Worm (Caenorhabditis elegans): ENCODE measurements around the gene F13D11.3.
A peak's percentile ranks its signal among the peaks of the same experiment; 100 is the strongest.

The F13D11.3 gene

DNA sequence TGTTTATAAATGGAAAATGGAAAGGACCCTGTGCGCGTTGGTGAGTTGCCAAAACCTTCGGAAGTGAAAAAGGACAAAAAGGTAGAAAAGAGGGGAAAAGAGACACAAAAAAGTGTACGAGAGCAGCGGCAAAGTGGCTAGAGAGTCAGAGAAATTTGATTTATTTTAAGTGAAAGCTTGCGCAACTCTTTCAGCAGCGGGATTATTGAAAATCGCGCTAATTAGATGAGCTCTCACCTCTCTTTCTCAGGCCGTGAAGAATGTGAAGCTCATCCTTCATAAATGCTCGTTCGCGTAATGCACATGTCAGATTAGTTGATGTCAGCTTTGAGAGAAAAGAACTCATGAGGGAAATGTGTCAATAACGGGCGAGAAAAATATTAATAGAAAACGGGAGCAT, 6.5 kb downstream of the F13D11.3 start:
- peak; percentile 96 for TF ChIP-seq ces-1 (GFP tag; optimal IDR thresholded peaks at IDR 0.05)
- TF ChIP-seq ceh-39 (tag; optimal IDR thresholded peaks at IDR 0.05), result no peak
- TF ChIP-seq unc-62 (GFP tag; optimal IDR thresholded peaks at IDR 0.05), result peak; percentile 71
- TF ChIP-seq lin-32 (GFP tag; optimal IDR thresholded peaks at IDR 0.05), result no peak

DNA sequence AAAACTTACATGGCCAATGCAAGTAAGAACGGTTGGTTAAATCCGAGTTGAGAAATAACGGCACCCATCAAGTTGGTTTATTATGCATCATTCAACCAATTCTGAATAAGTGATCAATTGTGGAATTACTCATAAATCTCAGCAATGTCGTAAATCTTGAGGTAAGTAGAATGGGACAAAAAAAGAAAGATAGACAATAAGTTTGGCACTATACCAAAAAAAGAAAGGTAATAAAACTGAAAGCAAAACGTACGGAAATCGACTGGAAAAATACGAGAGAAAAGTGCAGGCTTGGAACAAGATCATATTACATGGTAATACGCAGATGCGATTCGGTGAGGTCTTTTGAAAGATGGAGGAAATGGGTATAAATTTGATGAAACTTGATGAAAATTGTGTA, 7.0 kb downstream of the F13D11.3 start, which contains the start of gene F46G11.4:
F46G11.4 (minus strand) TSS at position 101 of the 400 bp plus-strand sequence.
- TF ChIP-seq ces-1 (GFP tag; optimal IDR thresholded peaks at IDR 0.05), result no peak
- TF ChIP-seq snpc-4 (tag; optimal IDR thresholded peaks at IDR 0.05), result no peak
- no peak for TF ChIP-seq tbx-8 (GFP tag; optimal IDR thresholded peaks at IDR 0.05)
- no peak for TF ChIP-seq cnd-1 (tag; optimal IDR thresholded peaks at IDR 0.05)
- TF ChIP-seq ztf-11 (tag; optimal IDR thresholded peaks at IDR 0.05), result no peak

DNA sequence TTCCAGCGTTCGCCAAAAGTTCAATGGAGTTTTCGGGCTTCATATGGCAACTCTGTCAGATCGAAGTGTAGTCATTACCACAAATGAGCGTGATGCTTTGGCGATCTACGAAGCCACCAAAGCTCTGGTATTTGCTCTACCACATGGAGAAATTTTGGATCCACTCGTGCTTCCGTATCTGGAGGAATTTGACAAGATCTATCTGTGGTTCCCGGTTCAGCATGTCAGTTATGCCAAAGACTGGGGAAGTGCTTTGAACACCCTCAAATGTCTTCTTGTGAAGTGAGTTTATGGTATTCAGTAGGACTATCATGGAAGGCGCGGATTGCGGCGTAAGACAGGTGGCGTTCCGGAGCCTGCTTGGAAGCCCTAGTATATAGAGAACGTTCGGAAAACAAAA, 11.3 kb downstream of the F13D11.3 start:
- TF ChIP-seq tbx-8 (GFP tag; optimal IDR thresholded peaks at IDR 0.05) (no peak), bed-3 (GFP tag; optimal IDR thresholded peaks at IDR 0.05) (no peak), nhr-12 (tag; optimal IDR thresholded peaks at IDR 0.05) (no peak), unc-39 (tag; optimal IDR thresholded peaks at IDR 0.05) (no peak), zip-8 (tag; optimal IDR thresholded peaks at IDR 0.05) (no peak), ham-2 (GFP tag; optimal IDR thresholded peaks at IDR 0.05) (no peak), nhr-237 (tag; optimal IDR thresholded peaks at IDR 0.05) (no peak), nhr-2 (tag; optimal IDR thresholded peaks at IDR 0.05) (no peak), sptf-1 (tag; optimal IDR thresholded peaks at IDR 0.05) (no peak), snpc-4 (tag; optimal IDR thresholded peaks at IDR 0.05) (no peak)

DNA sequence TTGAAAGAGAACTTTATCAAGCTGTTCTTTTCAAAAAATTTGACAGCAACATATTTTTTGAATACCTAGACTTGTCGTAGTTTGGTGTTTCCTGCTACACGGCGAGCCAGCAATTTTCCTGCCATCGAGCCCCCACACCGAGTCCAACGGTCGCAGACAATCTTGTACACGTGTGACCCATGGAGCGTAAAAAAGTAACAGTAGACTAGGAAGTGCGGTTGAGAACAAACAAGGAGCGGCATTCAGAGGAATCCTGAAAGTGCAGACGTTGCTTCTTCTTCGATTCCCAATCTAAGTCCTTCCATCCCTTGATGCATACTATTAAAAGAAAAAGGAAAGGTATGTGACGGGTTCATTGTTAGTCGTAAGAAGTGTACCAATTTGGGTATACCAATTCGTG, 14.8 kb downstream of the F13D11.3 start, which contains the start of gene twnk-1:
twnk-1 (plus strand) TSS at position 301 of the 400 bp plus-strand sequence.
- no peak for TF ChIP-seq nhr-2 (tag; optimal IDR thresholded peaks at IDR 0.05)
- TF ChIP-seq ceh-83 (GFP tag; optimal IDR thresholded peaks at IDR 0.05), result no peak
- no peak for TF ChIP-seq snpc-4 (tag; optimal IDR thresholded peaks at IDR 0.05)

DNA sequence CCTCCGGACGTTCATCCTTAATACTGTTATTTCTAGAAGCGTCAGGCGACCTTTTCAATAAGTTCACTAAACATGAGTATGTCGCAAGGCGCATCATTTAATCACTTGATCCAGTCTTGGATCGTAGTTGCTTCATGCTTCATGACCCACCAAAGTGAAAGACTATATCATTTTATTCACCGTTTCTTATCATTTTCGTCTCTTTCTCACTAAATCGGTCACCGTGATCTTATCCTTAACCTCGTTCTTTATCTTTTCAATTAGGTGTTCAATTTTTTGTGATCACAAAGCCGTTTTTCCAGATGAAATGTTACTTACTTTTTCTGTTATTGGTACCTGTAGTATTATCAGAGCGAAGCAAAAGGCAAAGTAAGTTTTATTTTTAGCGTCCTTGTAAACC, 17.9 kb downstream of the F13D11.3 start, which contains the start of gene F46G11.2:
F46G11.2 (plus strand) TSS at position 301 of the 400 bp plus-strand sequence.
- TF ChIP-seq elt-3 (tag; optimal IDR thresholded peaks at IDR 0.05), result no peak
- TF ChIP-seq flh-1 (GFP tag; optimal IDR thresholded peaks at IDR 0.05), result no peak
- no peak for TF ChIP-seq M03D4.4 (tag; optimal IDR thresholded peaks at IDR 0.05)
- no peak for TF ChIP-seq lin-13 (tag; optimal IDR thresholded peaks at IDR 0.05)
- TF ChIP-seq ztf-11 (tag; optimal IDR thresholded peaks at IDR 0.05), result no peak
- TF ChIP-seq nhr-28 (tag; optimal IDR thresholded peaks at IDR 0.05), result no peak
- no peak for TF ChIP-seq unc-39 (tag; optimal IDR thresholded peaks at IDR 0.05)
- no peak for TF ChIP-seq lin-32 (GFP tag; optimal IDR thresholded peaks at IDR 0.05)
- TF ChIP-seq ceh-43 (GFP tag; optimal IDR thresholded peaks at IDR 0.05), result no peak
- TF ChIP-seq cnd-1 (tag; optimal IDR thresholded peaks at IDR 0.05), result no peak
- TF ChIP-seq drap-1 (GFP tag; optimal IDR thresholded peaks at IDR 0.05), result no peak
- no peak for TF ChIP-seq ham-2 (GFP tag; optimal IDR thresholded peaks at IDR 0.05)
- TF ChIP-seq ceh-83 (GFP tag; optimal IDR thresholded peaks at IDR 0.05), result no peak
- TF ChIP-seq bed-3 (GFP tag; optimal IDR thresholded peaks at IDR 0.05), result no peak
- no peak for TF ChIP-seq elt-1 (tag; optimal IDR thresholded peaks at IDR 0.05; ENCODE audit: borderline replicate concordance, insufficient read depth)
- TF ChIP-seq nhr-12 (tag; optimal IDR thresholded peaks at IDR 0.05), result no peak
- TF ChIP-seq sptf-1 (tag; optimal IDR thresholded peaks at IDR 0.05), result no peak
- no peak for TF ChIP-seq sem-2 (GFP tag; optimal IDR thresholded peaks at IDR 0.05)
- TF ChIP-seq mls-2 (tag; optimal IDR thresholded peaks at IDR 0.05), result no peak

DNA sequence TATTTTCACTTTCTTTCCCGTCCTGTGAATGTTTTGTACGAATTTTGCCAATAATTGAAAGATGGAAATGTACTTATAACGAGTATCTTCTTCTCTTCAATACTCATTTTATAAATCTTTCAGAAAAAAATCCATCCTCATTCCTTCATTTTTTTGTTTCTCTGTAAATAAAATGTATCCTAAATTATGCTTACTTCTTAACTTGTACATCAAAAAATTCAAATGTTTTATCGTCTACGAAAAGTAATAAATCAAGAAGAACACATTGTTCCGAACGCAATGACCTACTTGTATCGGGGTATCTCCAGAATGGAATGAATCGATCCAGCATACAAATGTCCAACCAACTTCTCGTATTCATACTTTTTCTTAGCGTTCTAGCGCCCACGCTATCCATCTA, 19.5 kb downstream of the F13D11.3 start, which contains the start of gene F46G11.6:
F46G11.6 (plus strand) TSS at position 301 of the 400 bp plus-strand sequence.
- TF ChIP-seq ceh-43 (GFP tag; optimal IDR thresholded peaks at IDR 0.05), result no peak
- TF ChIP-seq lin-32 (GFP tag; optimal IDR thresholded peaks at IDR 0.05), result no peak
- TF ChIP-seq sem-2 (GFP tag; optimal IDR thresholded peaks at IDR 0.05), result no peak
- TF ChIP-seq ham-2 (GFP tag; optimal IDR thresholded peaks at IDR 0.05), result no peak
- TF ChIP-seq hlh-1 (tag; optimal IDR thresholded peaks at IDR 0.05), result no peak

- TF ChIP-seq hlh-1 (tag; optimal IDR thresholded peaks at IDR 0.05) (peak; percentile 17), nhr-28 (tag; optimal IDR thresholded peaks at IDR 0.05) (no peak), nhr-12 (tag; optimal IDR thresholded peaks at IDR 0.05) (no peak), sptf-1 (tag; optimal IDR thresholded peaks at IDR 0.05) (peak; percentile 39), lin-13 (tag; optimal IDR thresholded peaks at IDR 0.05) (peak; percentile 54), unc-120 (tag; optimal IDR thresholded peaks at IDR 0.05; ENCODE audit: poor library complexity, severe bottlenecking) (peak; percentile 44), pha-4 (tag; optimal IDR thresholded peaks at IDR 0.05) (peak; percentile 66)
These were observed 23.6 kb downstream of the F13D11.3 start, which contains the start of gene gakh-1 for ce11 chrX:5782153-5782552. TSS of gene gakh-1 (plus strand) at chrX:5782499.
